Fruit fly (Drosophila melanogaster): Measurements from ENCODE around the gene CG17681.
A peak's percentile ranks its signal among the peaks of the same experiment; 100 is the strongest.

Gene CG17681

DNA sequence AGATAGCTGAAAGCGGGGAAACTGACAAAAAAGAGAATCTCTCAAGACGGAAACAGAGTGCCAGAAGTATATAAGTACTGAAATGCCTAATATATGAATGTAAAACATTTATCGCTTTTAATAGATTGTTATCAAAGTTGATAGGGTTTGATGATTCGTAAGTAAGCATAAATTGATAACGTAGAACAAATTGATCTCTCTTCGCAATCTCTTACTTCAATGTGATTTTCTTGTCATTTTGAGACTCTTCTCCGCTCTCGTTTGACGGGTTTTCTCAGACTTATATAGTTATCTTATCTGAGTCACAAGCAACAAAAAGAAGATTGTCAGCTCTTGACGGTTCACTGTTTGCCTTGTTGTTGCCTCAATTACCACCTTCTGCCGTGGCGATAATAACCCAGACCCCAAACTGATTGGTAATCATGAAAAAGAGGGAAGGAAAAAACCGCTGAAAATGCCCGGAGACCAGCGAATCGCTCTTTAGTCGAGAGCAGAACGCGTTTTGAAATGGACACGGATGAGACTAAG is 38.7 kb upstream of the CG17681 start, which contains the start of gene CG15152:
Gene CG15152, plus strand, starts transcription at position 372 of the 528 bp plus-strand sequence.
- TF ChIP-seq psq (GFP tag; optimal IDR thresholded peaks at IDR 0.05) = peak; percentile 11
- TF ChIP-seq CrebA (GFP tag; optimal IDR thresholded peaks at IDR 0.05; ENCODE audit: borderline replicate concordance) = peak; percentile 5
- no peak for TF ChIP-seq Rel (GFP tag; optimal IDR thresholded peaks at IDR 0.05)
- TF ChIP-seq Rel (tag; optimal IDR thresholded peaks at IDR 0.05) = peak; percentile 78
- no peak for TF ChIP-seq Hnf4 (GFP tag; optimal IDR thresholded peaks at IDR 0.05)

- TF ChIP-seq OdsH (GFP tag; optimal IDR thresholded peaks at IDR 0.05) (no peak), Dif (GFP tag; optimal IDR thresholded peaks at IDR 0.05; ENCODE audit: partially characterized antibody) (no peak), CG32264 (GFP tag; optimal IDR thresholded peaks at IDR 0.05) (no peak), brk (GFP tag; optimal IDR thresholded peaks at IDR 0.05) (no peak), lola (GFP tag; optimal IDR thresholded peaks at IDR 0.05) (no peak), Hr78 (GFP tag; optimal IDR thresholded peaks at IDR 0.05) (no peak), dl (GFP tag; optimal IDR thresholded peaks at IDR 0.05; ENCODE audit: insufficient read depth in 1 of 2, partially characterized antibody in 2 of 2) (no peak), CG9705 (GFP tag; optimal IDR thresholded peaks at IDR 0.05) (no peak), sv (GFP tag; optimal IDR thresholded peaks at IDR 0.05) (no peak), N (GFP tag; optimal IDR thresholded peaks at IDR 0.05) (no peak), Mio (GFP tag; optimal IDR thresholded peaks at IDR 0.05) (no peak), foxo (GFP tag; optimal IDR thresholded peaks at IDR 0.05) (no peak)
Measured at dm6 chr2L:18115104-18115503, 37.8 kb upstream of the CG17681 start.

DNA sequence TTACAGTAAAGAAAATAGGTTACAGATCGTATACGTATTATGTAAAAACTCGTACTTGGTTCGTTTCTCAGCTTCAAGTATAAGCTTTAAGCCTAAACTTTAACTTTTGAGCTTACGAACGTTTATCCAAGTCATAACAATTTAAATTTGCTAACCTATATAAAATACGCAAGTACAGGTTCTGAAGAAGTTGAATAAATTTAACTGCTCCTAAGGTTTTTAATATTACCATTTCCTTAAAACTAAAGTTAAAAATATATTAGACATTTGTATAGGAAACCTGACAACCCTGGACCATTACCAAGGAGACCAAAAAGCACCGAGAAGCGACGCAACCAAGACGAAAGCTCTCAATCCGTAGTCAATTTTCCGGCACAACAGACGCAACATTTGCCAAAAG is 33.3 kb upstream of the CG17681 start, which contains the start of gene CG5758:
Gene CG5758, plus strand, starts transcription at position 353 of the 400 bp plus-strand sequence.
- TF ChIP-seq HLH106 (tag; optimal IDR thresholded peaks at IDR 0.05) = peak; percentile 21
- peak; percentile 49 for TF ChIP-seq tai (GFP tag; optimal IDR thresholded peaks at IDR 0.05)
- no peak for TF ChIP-seq CG9705 (GFP tag; optimal IDR thresholded peaks at IDR 0.05)
- peak; percentile 45 for TF ChIP-seq rgr (GFP tag; optimal IDR thresholded peaks at IDR 0.05)
- peak; percentile 24 for TF ChIP-seq ey (GFP tag; optimal IDR thresholded peaks at IDR 0.05)
- TF ChIP-seq woc (GFP tag; optimal IDR thresholded peaks at IDR 0.05) = no peak
- TF ChIP-seq pan (optimal IDR thresholded peaks at IDR 0.05) = no peak
- peak; percentile 32 for TF ChIP-seq fru (GFP tag; optimal IDR thresholded peaks at IDR 0.05)
- peak; percentile 41 for TF ChIP-seq OdsH (GFP tag; optimal IDR thresholded peaks at IDR 0.05)
- TF ChIP-seq foxo (GFP tag; optimal IDR thresholded peaks at IDR 0.05) = peak in 1 of 2 experiments; percentile 40
- TF ChIP-seq Hnf4 (GFP tag; optimal IDR thresholded peaks at IDR 0.05) = peak; percentile 33
- peak; percentile 59 for TF ChIP-seq h (GFP tag; optimal IDR thresholded peaks at IDR 0.05)

- TF ChIP-seq Hnf4 (GFP tag; optimal IDR thresholded peaks at IDR 0.05) = peak; percentile 75
- peak; percentile 92 for TF ChIP-seq br (GFP tag; optimal IDR thresholded peaks at IDR 0.05)
- no peak for TF ChIP-seq pan (optimal IDR thresholded peaks at IDR 0.05)
- TF ChIP-seq woc (GFP tag; optimal IDR thresholded peaks at IDR 0.05) = peak; percentile 91
- no peak for TF ChIP-seq lola (GFP tag; optimal IDR thresholded peaks at IDR 0.05)
- no peak for TF ChIP-seq GATAd (GFP tag; optimal IDR thresholded peaks at IDR 0.05)
- peak; percentile 93 for TF ChIP-seq ey (GFP tag; optimal IDR thresholded peaks at IDR 0.05)
- no peak for TF ChIP-seq N (GFP tag; optimal IDR thresholded peaks at IDR 0.05)
- peak; percentile 79 for TF ChIP-seq dmrt93B (GFP tag; optimal IDR thresholded peaks at IDR 0.05)
- TF ChIP-seq Dfd (GFP tag; optimal IDR thresholded peaks at IDR 0.05) = no peak
- TF ChIP-seq Rel (GFP tag; optimal IDR thresholded peaks at IDR 0.05) = peak; percentile 79
- peak; percentile 62 for TF ChIP-seq Rel (tag; optimal IDR thresholded peaks at IDR 0.05)
- peak; percentile 80 for TF ChIP-seq CG32264 (GFP tag; optimal IDR thresholded peaks at IDR 0.05)
- TF ChIP-seq Mio (GFP tag; optimal IDR thresholded peaks at IDR 0.05) = no peak
- TF ChIP-seq foxo (GFP tag; optimal IDR thresholded peaks at IDR 0.05) = peak; percentile 22 to 91
- TF ChIP-seq fru (GFP tag; optimal IDR thresholded peaks at IDR 0.05) = peak; percentile 95
- peak; percentile 22 for TF ChIP-seq CrebA (GFP tag; optimal IDR thresholded peaks at IDR 0.05; ENCODE audit: borderline replicate concordance)
- peak; percentile 95 for TF ChIP-seq h (GFP tag; optimal IDR thresholded peaks at IDR 0.05)
- TF ChIP-seq Myc (optimal IDR thresholded peaks at IDR 0.05) = no peak
- TF ChIP-seq psq (GFP tag; optimal IDR thresholded peaks at IDR 0.05) = peak; percentile 83
- TF ChIP-seq OdsH (GFP tag; optimal IDR thresholded peaks at IDR 0.05) = peak; percentile 89
- TF ChIP-seq Abd-B (GFP tag; optimal IDR thresholded peaks at IDR 0.05) = no peak
- peak; percentile 91 for TF ChIP-seq HLH106 (tag; optimal IDR thresholded peaks at IDR 0.05)
- peak; percentile 9 for TF ChIP-seq Hr83 (GFP tag; optimal IDR thresholded peaks at IDR 0.05; ENCODE audit: poor library complexity, severe bottlenecking)
- TF ChIP-seq Dif (GFP tag; optimal IDR thresholded peaks at IDR 0.05; ENCODE audit: partially characterized antibody) = no peak
- TF ChIP-seq Jra (GFP tag; optimal IDR thresholded peaks at IDR 0.05) = peak; percentile 68
- peak; percentile 31 for TF ChIP-seq tai (GFP tag; optimal IDR thresholded peaks at IDR 0.05)
- no peak for TF ChIP-seq Hr78 (GFP tag; optimal IDR thresholded peaks at IDR 0.05)
- no peak for TF ChIP-seq Vsx2 (GFP tag; optimal IDR thresholded peaks at IDR 0.05; ENCODE audit: partially characterized antibody)
- no peak for TF ChIP-seq sv (GFP tag; optimal IDR thresholded peaks at IDR 0.05)
- peak; percentile 64 for TF ChIP-seq brk (GFP tag; optimal IDR thresholded peaks at IDR 0.05)
- TF ChIP-seq dl (GFP tag; optimal IDR thresholded peaks at IDR 0.05; ENCODE audit: insufficient read depth in 1 of 2, partially characterized antibody in 2 of 2) = no peak
- TF ChIP-seq CG9705 (GFP tag; optimal IDR thresholded peaks at IDR 0.05) = peak; percentile 69
- TF ChIP-seq Sp1 (GFP tag; optimal IDR thresholded peaks at IDR 0.05) = peak; percentile 87
- TF ChIP-seq jim (GFP tag; optimal IDR thresholded peaks at IDR 0.05) = no peak
- no peak for TF ChIP-seq usp (GFP tag; optimal IDR thresholded peaks at IDR 0.05)
- peak; percentile 90 for TF ChIP-seq rgr (GFP tag; optimal IDR thresholded peaks at IDR 0.05)
Measured at dm6 chr2L:18121367-18122230, 31.3 kb upstream of the CG17681 start.

Measured in whole organism, wandering third instar larva.